Fruit fly (Drosophila melanogaster) whole organism, embryonic: ENCODE results near the gene CG7509.

Experiments
- Antp ChIP-seq: fragments of 200-800 bp; sonication (Bioruptor generic); optimal IDR thresholded peaks from 3 replicates; lab custom pipeline; 2016; ENCODE audit warnings: missing biosample characterization, missing genetic modification characterization
- Atf-2 ChIP-seq: fragments of 200-800 bp; sonication (Bioruptor generic); optimal IDR thresholded peaks from 2 replicates; lab custom pipeline; 2016; ENCODE audit warnings: missing biosample characterization, missing genetic modification characterization
- B-H1 ChIP-seq: fragments of 200-800 bp; sonication (Bioruptor generic); IDR thresholded peaks from 3 replicates; pipeline ENCODE4 v1.3.6; 2022; ENCODE audit warnings: missing biosample characterization, missing genetic modification characterization
- B-H2 ChIP-seq: fragments of 200-800 bp; sonication (Bioruptor generic); optimal IDR thresholded peaks from 2 replicates; lab custom pipeline; 2018; ENCODE audit warnings: missing biosample characterization, mild to moderate bottlenecking, missing genetic modification characterization
- Bgb ChIP-seq: fragments of 200-800 bp; sonication (Bioruptor generic); IDR thresholded peaks from 2 replicates; pipeline ENCODE4 v1.3.6; 2022; ENCODE audit warnings: missing biosample characterization, missing genetic modification characterization; ENCODE audit not compliant: partially characterized antibody
- CG10209 ChIP-seq: fragments of 200-800 bp; sonication (Bioruptor generic); optimal IDR thresholded peaks from 3 replicates; lab custom pipeline; 2017; ENCODE audit warnings: missing biosample characterization, mild to moderate bottlenecking, missing genetic modification characterization, missing genetic modification reagents
- CG11696 ChIP-seq: fragments of 200-800 bp; sonication (Bioruptor generic); IDR thresholded peaks from 2 replicates; pipeline ENCODE4 v1.3.6; 2022; ENCODE audit warnings: missing biosample characterization, missing genetic modification characterization
- CG12155 ChIP-seq: fragments of 200-800 bp; sonication (Bioruptor generic); optimal IDR thresholded peaks from 3 replicates; lab custom pipeline; 2016; ENCODE audit warnings: missing biosample characterization, missing genetic modification characterization
- CG12659 ChIP-seq: fragments of 200-800 bp; sonication (Bioruptor generic); optimal IDR thresholded peaks from 3 replicates; lab custom pipeline; 2017; ENCODE audit warnings: mild to moderate bottlenecking, missing biosample characterization, missing genetic modification reagents, missing genetic modification characterization
- CG13123 ChIP-seq: fragments of 200-800 bp; sonication (Bioruptor generic); optimal IDR thresholded peaks from 2 replicates; lab custom pipeline; 2016; ENCODE audit warnings: missing biosample characterization, missing genetic modification characterization
- CG14441 ChIP-seq: fragments of 200-800 bp; sonication (Bioruptor generic); IDR thresholded peaks from 2 replicates; pipeline ENCODE4 v1.3.6; 2022; ENCODE audit warnings: missing biosample characterization, missing genetic modification characterization
- CG17829 ChIP-seq: fragments of 200-800 bp; optimal IDR thresholded peaks from 2 replicates; lab custom pipeline; 2019; ENCODE audit warnings: missing biosample characterization, mild to moderate bottlenecking, missing genetic modification characterization, moderate library complexity
- CG2199 ChIP-seq: fragments of 200-800 bp; sonication (Bioruptor generic); IDR thresholded peaks from 3 replicates; pipeline ENCODE4 v1.3.6; 2022; ENCODE audit warnings: missing biosample characterization, missing genetic modification characterization
- CG30403 ChIP-seq: fragments of 200-800 bp; sonication (Bioruptor generic); optimal IDR thresholded peaks from 3 replicates; lab custom pipeline; 2016; ENCODE audit warnings: missing biosample characterization, missing genetic modification characterization
- CG3163 ChIP-seq: fragments of 200-800 bp; sonication (Bioruptor generic); optimal IDR thresholded peaks from 3 replicates; lab custom pipeline; 2016; ENCODE audit warnings: missing biosample characterization, missing genetic modification characterization
- CG4617 ChIP-seq: fragments of 200-800 bp; sonication (Bioruptor generic); optimal IDR thresholded peaks from 3 replicates; lab custom pipeline; 2016; ENCODE audit warnings: missing biosample characterization, missing genetic modification characterization, borderline replicate concordance
- CG5180 ChIP-seq: fragments of 200-800 bp; sonication (Bioruptor generic); optimal IDR thresholded peaks from 3 replicates; lab custom pipeline; 2017; ENCODE audit warnings: missing biosample characterization, missing genetic modification characterization, mild to moderate bottlenecking, moderate library complexity, missing genetic modification reagents
- CG6765 ChIP-seq: fragments of 200-800 bp; sonication (Bioruptor generic); optimal IDR thresholded peaks from 3 replicates; lab custom pipeline; 2017; ENCODE audit warnings: missing biosample characterization, mild to moderate bottlenecking, missing genetic modification characterization
- CG7786 ChIP-seq: fragments of 200-800 bp; sonication (Bioruptor generic); optimal IDR thresholded peaks from 2 replicates; lab custom pipeline; 2016; ENCODE audit warnings: missing biosample characterization, missing genetic modification characterization
- CG8388 ChIP-seq: fragments of 200-800 bp; sonication (Bioruptor generic); optimal IDR thresholded peaks from 2 replicates; lab custom pipeline; 2019; ENCODE audit warnings: missing biosample characterization, mild to moderate bottlenecking, missing genetic modification characterization, moderate library complexity
- CG8478 ChIP-seq: fragments of >200 bp; optimal IDR thresholded peaks from 2 replicates; lab custom pipeline; 2018
- CG9797 ChIP-seq: fragments of 200-800 bp; sonication (Bioruptor generic); optimal IDR thresholded peaks from 3 replicates; lab custom pipeline; 2018; ENCODE audit warnings: missing biosample characterization, mild to moderate bottlenecking, missing genetic modification characterization
- CTCF ChIP-seq: fragments of 200-800 bp; sonication (Bioruptor generic); optimal IDR thresholded peaks from 2 replicates; lab custom pipeline; 2017; ENCODE audit warnings: missing biosample characterization, mild to moderate bottlenecking, missing genetic modification characterization, moderate library complexity
- CkIIα-i1 ChIP-seq: fragments of 200-800 bp; sonication (Bioruptor generic); IDR thresholded peaks from 2 replicates; pipeline ENCODE4 v1.3.6; 2022; ENCODE audit warnings: missing biosample characterization, missing genetic modification characterization
- Deaf1 ChIP-seq: fragments of 200-800 bp; optimal IDR thresholded peaks from 3 replicates; lab custom pipeline; 2019; ENCODE audit warnings: missing biosample characterization, mild to moderate bottlenecking, missing genetic modification characterization, moderate library complexity
- Hey ChIP-seq: fragments of 200-800 bp; sonication (Bioruptor generic); optimal IDR thresholded peaks from 3 replicates; lab custom pipeline; 2018; ENCODE audit warnings: missing biosample characterization, mild to moderate bottlenecking, missing genetic modification characterization
- Hr39 ChIP-seq: fragments of >200 bp; optimal IDR thresholded peaks from 2 replicates; lab custom pipeline; 2017
- Mad ChIP-seq: fragments of 200-800 bp; sonication (Bioruptor generic); optimal IDR thresholded peaks from 2 replicates; lab custom pipeline; 2016; ENCODE audit warnings: missing biosample characterization, missing genetic modification characterization
- Med ChIP-seq: fragments of 200-800 bp; sonication (Bioruptor generic); peaks from one replicate; lab custom pipeline; 2016; ENCODE audit warnings: missing biosample characterization, missing genetic modification characterization, mild to moderate bottlenecking, inconsistent platforms, moderate library complexity
- Taf1 ChIP-seq: fragments of 200-800 bp; sonication (Bioruptor generic); IDR thresholded peaks from 2 replicates; pipeline ENCODE4 v1.3.6; 2022; ENCODE audit warnings: missing biosample characterization, missing genetic modification characterization
- Vsx1 ChIP-seq: fragments of 200-800 bp; sonication (Bioruptor generic); optimal IDR thresholded peaks from 2 replicates; lab custom pipeline; 2017; ENCODE audit warnings: missing biosample characterization, mild to moderate bottlenecking, missing genetic modification characterization, missing genetic modification reagents
- cg ChIP-seq: fragments of 200-800 bp; sonication (Bioruptor generic); optimal IDR thresholded peaks from 3 replicates; lab custom pipeline; 2019; ENCODE audit warnings: missing biosample characterization, mild to moderate bottlenecking, missing genetic modification characterization, moderate library complexity
- ci ChIP-seq: fragments of 200-800 bp; sonication (Bioruptor generic); IDR thresholded peaks from 3 replicates; pipeline ENCODE4 v1.3.6; 2022; ENCODE audit warnings: missing biosample characterization, missing genetic modification characterization
- danr ChIP-seq: fragments of 200-800 bp; sonication (Bioruptor generic); IDR thresholded peaks from 2 replicates; pipeline ENCODE4 v1.3.6; 2022; ENCODE audit warnings: missing biosample characterization, missing genetic modification characterization
- dati ChIP-seq: fragments of 200-800 bp; sonication (Bioruptor generic); IDR thresholded peaks from 2 replicates; pipeline ENCODE4 v1.3.6; 2022; ENCODE audit warnings: missing biosample characterization, missing genetic modification characterization
- dimm ChIP-seq: fragments of 200-800 bp; sonication (Bioruptor generic); IDR thresholded peaks from 2 replicates; pipeline ENCODE4 v1.3.6; 2022; ENCODE audit warnings: missing biosample characterization, missing genetic modification characterization
- ewg ChIP-seq: fragments of 200-800 bp; sonication (Bioruptor generic); optimal IDR thresholded peaks from 3 replicates; lab custom pipeline; 2017; ENCODE audit warnings: mild to moderate bottlenecking, missing biosample characterization, missing genetic modification reagents, missing genetic modification characterization
- fd96Cb ChIP-seq: fragments of 200-800 bp; sonication (Bioruptor generic); optimal IDR thresholded peaks from 2 replicates; lab custom pipeline; 2018; ENCODE audit warnings: missing biosample characterization, mild to moderate bottlenecking, missing genetic modification characterization, moderate library complexity
- ftz-f1 ChIP-seq: fragments of 200-800 bp; sonication (Bioruptor generic); optimal IDR thresholded peaks from 2 replicates; lab custom pipeline; 2016; ENCODE audit warnings: missing biosample characterization, missing genetic modification characterization
- fu2 ChIP-seq: fragments of 200-800 bp; sonication (Bioruptor generic); optimal IDR thresholded peaks from 2 replicates; lab custom pipeline; 2016; ENCODE audit warnings: missing biosample characterization, missing genetic modification characterization
- gro ChIP-seq: fragments of 200-800 bp; sonication (Bioruptor generic); optimal IDR thresholded peaks from 2 replicates; lab custom pipeline; 2016; ENCODE audit warnings: missing biosample characterization, missing genetic modification characterization
- kah ChIP-seq: fragments of 200-800 bp; sonication (Bioruptor generic); optimal IDR thresholded peaks from 2 replicates; lab custom pipeline; 2018; ENCODE audit warnings: missing biosample characterization, mild to moderate bottlenecking, missing genetic modification characterization
- kay ChIP-seq: fragments of 200-800 bp; sonication (Bioruptor generic); optimal IDR thresholded peaks from 2 replicates; lab custom pipeline; 2016; ENCODE audit warnings: missing biosample characterization, missing genetic modification characterization
- nmo ChIP-seq: fragments of 200-800 bp; sonication (Bioruptor generic); optimal IDR thresholded peaks from 2 replicates; lab custom pipeline; 2018; ENCODE audit warnings: missing biosample characterization, mild to moderate bottlenecking, missing genetic modification characterization, moderate library complexity
- onecut ChIP-seq: fragments of 200-800 bp; sonication (Bioruptor generic); IDR thresholded peaks from 2 replicates; pipeline ENCODE4 v1.3.6; 2022; ENCODE audit warnings: missing biosample characterization, missing genetic modification characterization
- p53 ChIP-seq: fragments of 200-800 bp; sonication (Bioruptor generic); optimal IDR thresholded peaks from 2 replicates; lab custom pipeline; 2016; ENCODE audit warnings: missing biosample characterization, missing genetic modification characterization
- psq ChIP-seq: fragments of 200-800 bp; sonication (Bioruptor generic); optimal IDR thresholded peaks from 2 replicates; lab custom pipeline; 2017; ENCODE audit warnings: missing biosample characterization, missing genetic modification characterization
- pzg ChIP-seq: fragments of 200-800 bp; sonication (Bioruptor generic); optimal IDR thresholded peaks from 3 replicates; lab custom pipeline; 2018; ENCODE audit warnings: missing biosample characterization, mild to moderate bottlenecking, missing genetic modification characterization, moderate library complexity
- sens ChIP-seq: fragments of 200-800 bp; sonication (Bioruptor generic); peaks from one replicate; lab custom pipeline; 2016; ENCODE audit warnings: missing biosample characterization, missing genetic modification characterization
- tx ChIP-seq: fragments of 200-800 bp; sonication (Bioruptor generic); optimal IDR thresholded peaks from 2 replicates; lab custom pipeline; 2016; ENCODE audit warnings: missing biosample characterization, missing genetic modification characterization
- unc-4 ChIP-seq: fragments of 200-800 bp; sonication (Bioruptor generic); IDR thresholded peaks from 2 replicates; pipeline ENCODE4 v1.3.6; 2022; ENCODE audit warnings: missing biosample characterization, missing genetic modification characterization; ENCODE audit not compliant: partially characterized antibody
- vfl ChIP-seq: fragments of 200-800 bp; sonication (Bioruptor generic); optimal IDR thresholded peaks from 2 replicates; lab custom pipeline; 2016; ENCODE audit warnings: missing biosample characterization, missing genetic modification characterization
- vvl ChIP-seq: fragments of 200-800 bp; sonication (Bioruptor generic); IDR thresholded peaks from 2 replicates; pipeline ENCODE4 v1.3.6; 2022; ENCODE audit warnings: missing biosample characterization, missing genetic modification characterization
- wdn ChIP-seq: fragments of 200-800 bp; sonication (Bioruptor generic); IDR thresholded peaks from 2 replicates; pipeline ENCODE4 v1.3.6; 2022; ENCODE audit warnings: missing biosample characterization, missing genetic modification characterization

CG7509 gene

dm6 chr3L:4800641-4801040 is 4.4 kb downstream of the CG7509 start:
- TF ChIP-seq Bgb (peak; percentile 53; the same call in 1 of the 2 replicates), CG11696 (no peak), onecut (peak; percentile 16; the same call in 1 of the 2 replicates), Mad (no peak), Vsx1 (GFP tag; lab: Kevin White, UChicago) (no peak), fu2 (no peak), nmo (GFP tag; lab: Kevin White, UChicago) (no peak), danr (GFP tag; lab: Robert Waterston, UW) (no peak), cg (no peak), ewg (GFP tag; lab: Kevin White, UChicago) (peak; percentile 62), gro (GFP tag; lab: Kevin White, UChicago) (no peak), CG5180 (peak; percentile 59), sens (GFP tag; lab: Kevin White, UChicago) (no peak), B-H2 (GFP tag; lab: Kevin White, UChicago) (no peak), Atf-2 (no peak), psq (GFP tag; lab: Kevin White, UChicago) (no peak), CkIIα-i1 (GFP tag; lab: Robert Waterston, UW) (no peak), kay (GFP tag; lab: Kevin White, UChicago) (no peak), fd96Cb (tag; lab: Kevin White, UChicago) (no peak), kah (GFP tag; lab: Kevin White, UChicago) (no peak), CG12155 (GFP tag; lab: Kevin White, UChicago) (no peak), unc-4 (GFP tag; lab: Robert Waterston, UW) (no peak), vvl (GFP tag; lab: Robert Waterston, UW) (no peak), CG12659 (GFP tag; lab: Kevin White, UChicago) (no peak), vfl (GFP tag; lab: Kevin White, UChicago) (no peak), CG2199 (GFP tag; lab: Robert Waterston, UW) (no peak), B-H1 (no peak), CG10209 (GFP tag; lab: Kevin White, UChicago) (no peak), Deaf1 (tag; lab: Kevin White, UChicago) (peak; percentile 94), CG3163 (GFP tag; lab: Kevin White, UChicago) (peak; percentile 59), CG4617 (GFP tag; lab: Kevin White, UChicago) (no peak), dati (GFP tag; lab: Robert Waterston, UW) (no peak), CG13123 (GFP tag; lab: Kevin White, UChicago) (no peak), wdn (no peak), ci (GFP tag; lab: Robert Waterston, UW) (no peak), CG14441 (GFP tag; lab: Robert Waterston, UW) (no peak), CG9797 (GFP tag; lab: Kevin White, UChicago) (no peak), Taf1 (no peak), p53 (GFP tag; lab: Kevin White, UChicago) (no peak), CTCF (GFP tag; lab: Kevin White, UChicago) (peak; percentile 87), Hey (tag; lab: Kevin White, UChicago) (no peak), dimm (GFP tag; lab: Robert Waterston, UW) (no peak), pzg (GFP tag; lab: Kevin White, UChicago) (no peak), CG7786 (GFP tag; lab: Kevin White, UChicago) (no peak), CG17829 (tag; lab: Kevin White, UChicago) (no peak), Med (GFP tag; lab: Kevin White, UChicago) (peak; percentile 28), CG30403 (GFP tag; lab: Kevin White, UChicago) (no peak), CG8388 (no peak), Hr39 (no peak), tx (GFP tag; lab: Kevin White, UChicago) (no peak), ftz-f1 (no peak), CG6765 (GFP tag; lab: Kevin White, UChicago) (no peak), CG8478 (no peak), Antp (no peak)
